Fruit fly (Drosophila melanogaster) whole organism, pupa: Measurements from ENCODE around the gene CG4041.

Experiments used
- CG10348 ChIP-seq: fragments of 200-800 bp; sonication (Bioruptor generic); IDR thresholded peaks from 2 replicates; pipeline ENCODE4 v1.3.6; 2022; ENCODE audit warnings: missing biosample characterization, missing genetic modification characterization
- CG12605 ChIP-seq: fragments of 200-800 bp; sonication (Bioruptor generic); IDR thresholded peaks from 2 replicates; pipeline ENCODE4 v1.3.6; 2022; ENCODE audit warnings: missing biosample characterization, missing genetic modification characterization
- CG15710 ChIP-seq: fragments of 200-800 bp; sonication (Bioruptor generic); optimal IDR thresholded peaks from 2 replicates; lab custom pipeline; 2018; ENCODE audit warnings: missing biosample characterization, mild to moderate bottlenecking, missing genetic modification characterization, moderate library complexity
- CG34367 ChIP-seq: fragments of 200-800 bp; sonication (Bioruptor generic); optimal IDR thresholded peaks from 2 replicates; lab custom pipeline; 2018; ENCODE audit warnings: missing biosample characterization, mild to moderate bottlenecking, missing genetic modification characterization
- CG4496 ChIP-seq: fragments of 200-800 bp; sonication (Bioruptor generic); IDR thresholded peaks from 3 replicates; pipeline ENCODE4 v1.3.6; 2022; ENCODE audit warnings: missing biosample characterization, missing genetic modification characterization
- Pif1A ChIP-seq: fragments of 200-800 bp; sonication (Bioruptor generic); optimal IDR thresholded peaks from 3 replicates; lab custom pipeline; 2016; ENCODE audit warnings: missing biosample characterization, missing genetic modification characterization
- Snoo ChIP-seq: fragments of 200-800 bp; sonication (Bioruptor generic); optimal IDR thresholded peaks from 3 replicates; lab custom pipeline; 2017; ENCODE audit warnings: missing biosample characterization, mild to moderate bottlenecking, missing genetic modification characterization, inconsistent platforms
- fd96Ca ChIP-seq: fragments of 200-800 bp; sonication (Bioruptor generic); IDR thresholded peaks from 3 replicates; pipeline ENCODE4 v1.3.6; 2022; ENCODE audit warnings: missing biosample characterization, missing genetic modification characterization
- gl ChIP-seq: fragments of 200-800 bp; sonication (Bioruptor generic); optimal IDR thresholded peaks from 2 replicates; lab custom pipeline; 2018; ENCODE audit warnings: missing biosample characterization, mild to moderate bottlenecking, missing genetic modification characterization

DNA sequence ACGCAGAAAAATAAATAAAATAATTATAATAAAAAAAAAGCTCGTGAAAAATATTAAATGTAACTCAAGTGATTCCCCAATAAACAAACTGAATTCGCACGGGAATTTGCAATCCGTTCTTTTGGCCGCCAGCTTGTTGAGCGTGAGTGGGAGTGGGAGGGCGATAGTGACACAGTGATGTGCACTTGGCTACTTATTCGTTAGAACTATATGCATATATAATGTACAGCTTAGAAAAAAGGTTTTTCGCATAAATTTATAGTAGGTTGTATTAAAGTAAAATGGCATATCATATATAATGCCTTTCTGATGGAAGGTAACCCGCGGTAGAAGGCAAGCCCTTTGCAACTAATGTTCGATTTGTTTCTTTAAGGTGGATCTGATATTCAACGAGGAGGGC is 5.9 kb downstream of the CG4041 start:
- TF ChIP-seq CG10348 (GFP tag; lab: Robert Waterston, UW) (no peak), Snoo (tag; lab: Kevin White, UChicago) (no peak), gl (tag; lab: Kevin White, UChicago) (no peak), CG34367 (tag; lab: Kevin White, UChicago) (no peak), CG4496 (GFP tag; lab: Robert Waterston, UW) (no peak), fd96Ca (GFP tag; lab: Robert Waterston, UW) (no peak), CG15710 (no peak), CG12605 (GFP tag; lab: Robert Waterston, UW) (no peak), Pif1A (GFP tag; lab: Kevin White, UChicago) (no peak)
